Worm (Caenorhabditis elegans): ENCODE data around the gene Y55F3AM.5.

DNA sequence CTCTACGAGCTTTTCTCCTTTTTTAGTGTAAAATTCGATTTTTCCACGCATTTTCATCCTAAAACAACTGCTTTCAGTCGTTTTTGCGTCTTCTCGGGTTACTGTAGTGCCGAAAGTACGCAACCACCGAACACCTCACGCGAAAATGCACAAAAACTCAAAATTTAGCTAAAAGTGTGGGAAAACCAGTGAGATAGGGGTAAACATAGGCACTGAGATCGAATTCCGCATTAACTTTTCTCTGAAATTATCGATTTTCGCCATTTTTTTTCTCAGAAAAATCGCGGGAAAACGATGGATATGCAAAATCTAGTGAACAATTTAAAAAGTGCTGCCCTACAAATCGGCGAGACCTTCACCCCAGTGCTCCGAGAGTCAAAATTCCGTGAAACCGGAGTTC, 11.2 kb downstream of the Y55F3AM.5 start, which contains the start of gene atg-3:
- TF ChIP-seq ama-1 (optimal IDR thresholded peaks at IDR 0.05), result no peak
- no peak for TF ChIP-seq scrt-1 (GFP tag; IDR thresholded peaks at IDR 0.05)
- TF ChIP-seq B0310.2 (tag; optimal IDR thresholded peaks at IDR 0.05), result no peak
- TF ChIP-seq tra-4 (tag; optimal IDR thresholded peaks at IDR 0.05), result no peak
- no peak for TF ChIP-seq sea-1 (GFP tag; conservative IDR thresholded peaks at IDR 0.05)
- no peak for TF ChIP-seq hmbx-1 (tag; optimal IDR thresholded peaks at IDR 0.05)
- TF ChIP-seq aly-1 (tag; optimal IDR thresholded peaks at IDR 0.05), result no peak
